Fruit fly (Drosophila melanogaster) whole organism, embryonic: ENCODE results near the gene CG1628.

Experiments
- Abd-B ChIP-seq: fragments of 200-800 bp; sonication (Bioruptor generic); optimal IDR thresholded peaks from 2 replicates; lab custom pipeline; 2018; ENCODE audit warnings: missing biosample characterization, mild to moderate bottlenecking, missing genetic modification characterization, moderate library complexity
- Adf1 ChIP-seq: fragments of 200-800 bp; sonication (Bioruptor generic); IDR thresholded peaks from 2 replicates; pipeline ENCODE4 v1.3.6; 2022; ENCODE audit warnings: missing biosample characterization, missing genetic modification characterization
- Bteb2 ChIP-seq: fragments of 200-800 bp; sonication (Bioruptor generic); optimal IDR thresholded peaks from 2 replicates; lab custom pipeline; 2016; ENCODE audit warnings: missing biosample characterization, missing genetic modification characterization
- CG10366 ChIP-seq: fragments of 200-800 bp; sonication (Bioruptor generic); IDR thresholded peaks from 2 replicates; pipeline ENCODE4 v1.3.6; 2022; ENCODE audit warnings: missing biosample characterization, missing genetic modification characterization
- CG11456 ChIP-seq: fragments of 200-800 bp; sonication (Bioruptor generic); IDR thresholded peaks from 3 replicates; pipeline ENCODE4 v1.3.6; 2022; ENCODE audit warnings: missing biosample characterization, missing genetic modification characterization
- CG12391 ChIP-seq: fragments of 200-800 bp; sonication (Bioruptor generic); optimal IDR thresholded peaks from 3 replicates; lab custom pipeline; 2018; ENCODE audit warnings: missing biosample characterization, mild to moderate bottlenecking, missing genetic modification characterization, moderate library complexity
- CG12744 ChIP-seq: fragments of 200-800 bp; sonication (Bioruptor generic); optimal IDR thresholded peaks from 2 replicates; lab custom pipeline; 2016; ENCODE audit warnings: missing biosample characterization, missing genetic modification characterization
- CG13123 ChIP-seq: fragments of 200-800 bp; sonication (Bioruptor generic); optimal IDR thresholded peaks from 2 replicates; lab custom pipeline; 2016; ENCODE audit warnings: missing biosample characterization, missing genetic modification characterization
- CG13287 ChIP-seq: fragments of 200-800 bp; sonication (Bioruptor generic); IDR thresholded peaks from 2 replicates; pipeline ENCODE4 v1.3.6; 2022; ENCODE audit warnings: missing biosample characterization, missing genetic modification characterization; ENCODE audit not compliant: partially characterized antibody
- CG14050 ChIP-seq: fragments of 200-800 bp; sonication (Bioruptor generic); IDR thresholded peaks from 3 replicates; pipeline ENCODE4 v1.3.6; 2022; ENCODE audit warnings: missing biosample characterization, missing genetic modification characterization
- CG15696 ChIP-seq: fragments of 200-800 bp; sonication (Bioruptor generic); optimal IDR thresholded peaks from 2 replicates; lab custom pipeline; 2019; ENCODE audit warnings: missing biosample characterization, mild to moderate bottlenecking, missing genetic modification characterization, moderate library complexity
- CG1603 ChIP-seq: fragments of 200-800 bp; sonication (Bioruptor generic); optimal IDR thresholded peaks from 2 replicates; lab custom pipeline; 2019; ENCODE audit warnings: missing biosample characterization, mild to moderate bottlenecking, missing genetic modification characterization, moderate library complexity
- CG17186 ChIP-seq: fragments of 200-800 bp; sonication (Bioruptor generic); optimal IDR thresholded peaks from 3 replicates; lab custom pipeline; 2017; ENCODE audit warnings: missing biosample characterization, missing genetic modification reagents, missing genetic modification characterization
- CG17568 ChIP-seq: fragments of 200-800 bp; sonication (Bioruptor generic); optimal IDR thresholded peaks from 2 replicates; lab custom pipeline; 2018; ENCODE audit warnings: missing biosample characterization, mild to moderate bottlenecking, missing genetic modification characterization, moderate library complexity
- CG32532 ChIP-seq: fragments of 200-800 bp; sonication (Bioruptor generic); IDR thresholded peaks from 2 replicates; pipeline ENCODE4 v1.3.6; 2022; ENCODE audit warnings: missing biosample characterization, missing genetic modification characterization
- CG3407 ChIP-seq: fragments of 200-800 bp; sonication (Bioruptor generic); optimal IDR thresholded peaks from 2 replicates; lab custom pipeline; 2018; ENCODE audit warnings: missing biosample characterization, mild to moderate bottlenecking, missing genetic modification characterization
- CG34224 ChIP-seq: fragments of 200-800 bp; sonication (Bioruptor generic); IDR thresholded peaks from 3 replicates; pipeline ENCODE4 v1.3.6; 2022; ENCODE audit warnings: missing biosample characterization, missing genetic modification characterization; ENCODE audit not compliant: partially characterized antibody
- CG4424 ChIP-seq: fragments of 200-800 bp; sonication (Bioruptor generic); optimal IDR thresholded peaks from 3 replicates; lab custom pipeline; 2016; ENCODE audit warnings: missing biosample characterization, missing genetic modification characterization
- CG7556 ChIP-seq: fragments of 200-800 bp; sonication (Bioruptor generic); optimal IDR thresholded peaks from 2 replicates; lab custom pipeline; 2017; ENCODE audit warnings: missing biosample characterization, mild to moderate bottlenecking, missing genetic modification characterization
- CG7786 ChIP-seq: fragments of 200-800 bp; sonication (Bioruptor generic); optimal IDR thresholded peaks from 2 replicates; lab custom pipeline; 2016; ENCODE audit warnings: missing biosample characterization, missing genetic modification characterization
- CG8290 ChIP-seq, 3 experiments: fragments of 200-800 bp; sonication (Bioruptor generic); optimal IDR thresholded peaks; 2 replicates each; lab custom pipeline; 2016 to 2019; ENCODE audit warnings: missing biosample characterization in 3 of 3, missing genetic modification characterization in 3 of 3, mild to moderate bottlenecking in 2 of 3, moderate library complexity in 1 of 3
- CG9437 ChIP-seq: fragments of 200-800 bp; sonication (Bioruptor generic); optimal IDR thresholded peaks from 2 replicates; lab custom pipeline; 2018; ENCODE audit warnings: missing biosample characterization, mild to moderate bottlenecking, missing genetic modification characterization
- CG9727 ChIP-seq: fragments of 200-800 bp; sonication (Bioruptor generic); optimal IDR thresholded peaks from 3 replicates; lab custom pipeline; 2017; ENCODE audit warnings: missing biosample characterization, mild to moderate bottlenecking, missing genetic modification characterization
- CG9876 ChIP-seq: fragments of 200-800 bp; sonication (Bioruptor generic); optimal IDR thresholded peaks from 2 replicates; lab custom pipeline; 2016; ENCODE audit warnings: missing biosample characterization, missing genetic modification characterization
- CG9932 ChIP-seq: fragments of 200-800 bp; sonication (Bioruptor generic); IDR thresholded peaks from 2 replicates; pipeline ENCODE4 v1.3.6; 2022; ENCODE audit warnings: missing biosample characterization, missing genetic modification characterization
- CoRest ChIP-seq: fragments of 200-800 bp; sonication (Bioruptor generic); optimal IDR thresholded peaks from 3 replicates; lab custom pipeline; 2018; ENCODE audit warnings: missing biosample characterization, mild to moderate bottlenecking, missing genetic modification characterization, moderate library complexity
- Dek ChIP-seq: fragments of 200-800 bp; sonication (Bioruptor generic); optimal IDR thresholded peaks from 3 replicates; lab custom pipeline; 2019; ENCODE audit warnings: missing biosample characterization, mild to moderate bottlenecking, missing genetic modification characterization, moderate library complexity
- Hr39 ChIP-seq: fragments of >200 bp; optimal IDR thresholded peaks from 2 replicates; lab custom pipeline; 2017
- Lhr ChIP-seq: fragments of 200-800 bp; sonication (Bioruptor generic); optimal IDR thresholded peaks from 3 replicates; lab custom pipeline; 2017; ENCODE audit warnings: mild to moderate bottlenecking, missing biosample characterization, missing genetic modification reagents, missing genetic modification characterization
- Lim3 ChIP-seq: fragments of 200-800 bp; sonication (Bioruptor generic); IDR thresholded peaks from 2 replicates; pipeline ENCODE4 v1.3.6; 2022; ENCODE audit warnings: missing biosample characterization, missing genetic modification characterization
- Sox100B ChIP-seq: fragments of 200-800 bp; sonication (Bioruptor generic); optimal IDR thresholded peaks from 3 replicates; lab custom pipeline; 2018; ENCODE audit warnings: missing biosample characterization, mild to moderate bottlenecking, missing genetic modification characterization
- Spps ChIP-seq: fragments of 200-800 bp; sonication (Bioruptor generic); optimal IDR thresholded peaks from 2 replicates; lab custom pipeline; 2018; ENCODE audit warnings: missing biosample characterization, mild to moderate bottlenecking, missing genetic modification characterization
- crol ChIP-seq: fragments of 200-800 bp; sonication (Bioruptor generic); IDR thresholded peaks from 2 replicates; pipeline ENCODE4 v1.3.6; 2022; ENCODE audit warnings: missing biosample characterization, missing genetic modification characterization
- dm ChIP-seq: fragments of 200-800 bp; sonication (Bioruptor generic); optimal IDR thresholded peaks from 3 replicates; lab custom pipeline; 2016; ENCODE audit warnings: missing biosample characterization, missing genetic modification characterization
- ems ChIP-seq: fragments of 200-800 bp; sonication (Bioruptor generic); optimal IDR thresholded peaks from 3 replicates; lab custom pipeline; 2016; ENCODE audit warnings: missing biosample characterization, missing genetic modification characterization
- esg ChIP-seq: fragments of 200-800 bp; sonication (Bioruptor generic); conservative IDR thresholded peaks from 2 replicates; pipeline ENCODE4 v1.3.6; 2022; ENCODE audit warnings: missing biosample characterization, missing genetic modification characterization
- h ChIP-seq: fragments of >200 bp; optimal IDR thresholded peaks from 2 replicates; lab custom pipeline; 2017
- insv ChIP-seq, 2 experiments: fragments of 200-800 bp; sonication (Bioruptor generic); optimal IDR thresholded peaks; 3 replicates each; lab custom pipeline; 2016 to 2018; ENCODE audit warnings: missing biosample characterization in 2 of 2, missing genetic modification characterization in 2 of 2
- lab ChIP-seq: fragments of 200-800 bp; sonication (Bioruptor generic); optimal IDR thresholded peaks from 3 replicates; lab custom pipeline; 2017; ENCODE audit warnings: missing biosample characterization, missing genetic modification characterization, mild to moderate bottlenecking, moderate library complexity, missing genetic modification reagents
- nmo ChIP-seq: fragments of 200-800 bp; sonication (Bioruptor generic); optimal IDR thresholded peaks from 2 replicates; lab custom pipeline; 2018; ENCODE audit warnings: missing biosample characterization, mild to moderate bottlenecking, missing genetic modification characterization, moderate library complexity
- org-1 ChIP-seq: fragments of 200-800 bp; sonication (Bioruptor generic); optimal IDR thresholded peaks from 2 replicates; lab custom pipeline; 2017; ENCODE audit warnings: missing biosample characterization, missing genetic modification characterization
- pita ChIP-seq: fragments of 200-800 bp; sonication (Bioruptor generic); optimal IDR thresholded peaks from 2 replicates; lab custom pipeline; 2017; ENCODE audit warnings: missing biosample characterization, mild to moderate bottlenecking, missing genetic modification characterization
- pnt ChIP-seq: fragments of 200-800 bp; sonication (Bioruptor generic); optimal IDR thresholded peaks from 3 replicates; lab custom pipeline; 2016; ENCODE audit warnings: missing biosample characterization, missing genetic modification characterization
- ranshi ChIP-seq: fragments of 200-800 bp; sonication (Bioruptor generic); IDR thresholded peaks from 2 replicates; pipeline ENCODE4 v1.3.6; 2022; ENCODE audit warnings: missing biosample characterization, missing genetic modification characterization
- sug ChIP-seq: fragments of 200-800 bp; optimal IDR thresholded peaks from 2 replicates; lab custom pipeline; 2019; ENCODE audit warnings: missing biosample characterization, mild to moderate bottlenecking, missing genetic modification characterization, moderate library complexity
- tap ChIP-seq: fragments of 200-800 bp; optimal IDR thresholded peaks from 3 replicates; lab custom pipeline; 2019; ENCODE audit warnings: missing biosample characterization, mild to moderate bottlenecking, missing genetic modification characterization, moderate library complexity
- tio ChIP-seq: fragments of 200-800 bp; sonication (Bioruptor generic); optimal IDR thresholded peaks from 2 replicates; lab custom pipeline; 2017; ENCODE audit warnings: missing biosample characterization, missing genetic modification characterization, inconsistent platforms
- trem ChIP-seq: fragments of 200-800 bp; optimal IDR thresholded peaks from 3 replicates; lab custom pipeline; 2019; ENCODE audit warnings: missing biosample characterization, mild to moderate bottlenecking, missing genetic modification characterization, moderate library complexity
- tup ChIP-seq: fragments of 200-800 bp; sonication (Bioruptor generic); optimal IDR thresholded peaks from 2 replicates; lab custom pipeline; 2016; ENCODE audit warnings: missing biosample characterization, mild to moderate bottlenecking, missing genetic modification characterization, moderate library complexity
- zen2 ChIP-seq: fragments of 200-800 bp; sonication (Bioruptor generic); IDR thresholded peaks from 3 replicates; pipeline ENCODE4 v1.3.6; 2022; ENCODE audit warnings: missing biosample characterization, missing genetic modification characterization; ENCODE audit not compliant: partially characterized antibody

CG1628 gene

dm6 chrX:10600254-10600916 is 2.1 kb downstream of the CG1628 start (continued):
- TF ChIP-seq esg (GFP tag; lab: Robert Waterston, UW) (peak; percentile 61; the same call in 1 of the 2 replicates), Abd-B (peak; percentile 0), CG17186 (GFP tag; lab: Kevin White, UChicago) (no peak), org-1 (GFP tag; lab: Kevin White, UChicago) (no peak), dm (GFP tag; lab: Kevin White, UChicago) (peak; percentile 9), ranshi (GFP tag; lab: Robert Waterston, UW) (peak; percentile 66; the same call in 1 of the 2 replicates), CG9932 (GFP tag; lab: Robert Waterston, UW) (peak; percentile 71), lab (GFP tag; lab: Kevin White, UChicago) (peak; percentile 66), CG3407 (GFP tag; lab: Kevin White, UChicago) (no peak), Lim3 (no peak), Lhr (GFP tag; lab: Kevin White, UChicago) (no peak), Bteb2 (no peak), pnt (GFP tag; lab: Kevin White, UChicago) (no peak), trem (no peak), tio (GFP tag; lab: Kevin White, UChicago) (no peak), insv (GFP tag; optimal IDR thresholded peaks at IDR 0.05; lab: Kevin White, UChicago) (no peak), tap (tag; lab: Kevin White, UChicago) (peak; percentile 49), CG8290 (GFP tag; optimal IDR thresholded peaks at IDR 0.05; lab: Kevin White, UChicago) (no peak), CG8290 (tag; optimal IDR thresholded peaks at IDR 0.05; lab: Kevin White, UChicago) (peak in 1 of 2 experiments; percentile 66), CG1603 (tag; lab: Kevin White, UChicago) (peak; percentile 68), Sox100B (GFP tag; lab: Kevin White, UChicago) (no peak), sug (tag; lab: Kevin White, UChicago) (peak; percentile 91), CG9876 (GFP tag; lab: Kevin White, UChicago) (no peak), Adf1 (GFP tag; lab: Robert Waterston, UW) (no peak; the same call in 1 of the 2 replicates), Spps (tag; lab: Kevin White, UChicago) (no peak), pita (GFP tag; lab: Kevin White, UChicago) (no peak), Dek (tag; lab: Kevin White, UChicago) (peak; percentile 9), CG9437 (GFP tag; lab: Kevin White, UChicago) (no peak), ems (GFP tag; lab: Kevin White, UChicago) (no peak), CG14050 (GFP tag; lab: Robert Waterston, UW) (peak; percentile 49; the same call in 2 of the 3 replicates), CG7786 (GFP tag; lab: Kevin White, UChicago) (peak; percentile 7), Hr39 (no peak), CG13287 (GFP tag; lab: Robert Waterston, UW) (no peak), CG12744 (GFP tag; lab: Kevin White, UChicago) (no peak), CG17568 (GFP tag; lab: Kevin White, UChicago) (no peak), CG10366 (GFP tag; lab: Robert Waterston, UW) (peak; percentile 65; the same call in 1 of the 2 replicates), CG7556 (GFP tag; lab: Kevin White, UChicago) (no peak), h (no peak), CG13123 (GFP tag; lab: Kevin White, UChicago) (no peak), zen2 (GFP tag; lab: Robert Waterston, UW) (no peak), CG9727 (GFP tag; lab: Kevin White, UChicago) (peak; percentile 20), tup (GFP tag; lab: Kevin White, UChicago) (no peak), CG12391 (tag; lab: Kevin White, UChicago) (peak; percentile 37), CG11456 (GFP tag; lab: Robert Waterston, UW) (peak; percentile 61; the same call in 1 of the 3 replicates), CG15696 (no peak), CG34224 (no peak), crol (no peak), CoRest (tag; lab: Kevin White, UChicago) (peak; percentile 32), CG32532 (peak; percentile 61), nmo (peak; percentile 39), CG4424 (peak; percentile 53)
